Fruit fly (Drosophila melanogaster): Measurements from ENCODE around the gene CG3609.

Gene CG3609

DNA sequence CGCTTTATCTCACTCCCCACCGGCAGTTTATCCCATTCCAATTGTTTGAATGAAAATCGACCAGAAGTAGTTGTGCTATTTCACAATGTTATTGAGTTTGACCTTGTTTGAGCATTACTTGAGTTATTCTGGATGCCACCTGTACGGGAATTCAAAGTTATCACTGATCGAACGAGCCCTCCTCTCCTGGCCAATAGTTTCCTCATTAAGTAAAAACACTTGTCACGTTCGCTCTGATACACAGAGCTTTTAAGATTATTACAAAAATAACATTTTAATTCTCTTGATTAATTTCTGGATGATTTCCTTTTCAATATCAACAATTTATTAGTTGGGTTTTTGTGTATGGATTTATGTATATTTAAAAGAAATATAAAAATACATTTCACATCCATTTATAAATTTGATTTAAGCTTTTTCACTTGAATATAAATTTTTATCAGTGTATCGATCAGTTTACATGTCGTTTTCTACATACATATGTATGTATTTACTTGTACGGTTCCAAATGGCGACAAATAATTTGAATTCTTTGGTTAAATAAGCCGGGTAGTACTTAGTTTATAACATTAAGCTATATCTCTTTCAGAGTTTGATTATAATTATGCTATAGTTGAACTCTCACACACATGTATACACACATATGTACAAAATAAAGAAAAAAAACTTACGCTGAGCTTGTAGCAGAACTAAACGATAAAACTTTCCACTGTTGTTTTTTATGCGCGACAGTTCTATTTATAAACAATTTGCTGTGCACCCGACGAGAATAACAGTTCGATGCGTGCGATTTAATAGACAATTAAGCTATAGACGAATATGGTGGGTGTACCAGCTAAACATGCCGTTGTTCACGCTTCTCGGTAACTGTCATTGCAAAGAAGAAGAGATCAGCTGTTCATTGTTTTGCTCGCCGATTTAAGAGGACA is at the start of gene CG3609, which contains the start of gene CG15390:
TSS of gene CG3609 (minus strand) at position 810 of the 929 bp plus-strand sequence.
TSS of gene CG15390 (plus strand) at position 896 of the 929 bp plus-strand sequence.
- TF ChIP-seq CG7045 (GFP tag; optimal IDR thresholded peaks at IDR 0.05) (peak; percentile 78), Clk (GFP tag; optimal IDR thresholded peaks at IDR 0.05) (no peak), CG11617 (GFP tag; optimal IDR thresholded peaks at IDR 0.05) (peak; percentile 86), pad (GFP tag; optimal IDR thresholded peaks at IDR 0.05) (peak; percentile 62), cnc (optimal IDR thresholded peaks at IDR 0.05) (peak in 1 of 2 experiments; percentile 38), Mnt (GFP tag; optimal IDR thresholded peaks at IDR 0.05) (peak; percentile 96), CG7101 (tag; optimal IDR thresholded peaks at IDR 0.05) (peak; percentile 83), cic (GFP tag; optimal IDR thresholded peaks at IDR 0.05) (peak; percentile 86), CG1620 (GFP tag; optimal IDR thresholded peaks at IDR 0.05) (peak; percentile 95), CG33017 (tag; optimal IDR thresholded peaks at IDR 0.05) (peak; percentile 92), CG12768 (GFP tag; optimal IDR thresholded peaks at IDR 0.05) (peak; percentile 78), tj (GFP tag; optimal IDR thresholded peaks at IDR 0.05) (peak; percentile 67), CG5204 (GFP tag; optimal IDR thresholded peaks at IDR 0.05) (peak; percentile 88), CG14711 (tag; optimal IDR thresholded peaks at IDR 0.05) (peak; percentile 65), bab1 (GFP tag; optimal IDR thresholded peaks at IDR 0.05) (peak; percentile 94), toe (GFP tag; optimal IDR thresholded peaks at IDR 0.05) (peak; percentile 90), kay (GFP tag; ENCODE audit: borderline replicate concordance) (no peak), Hr96 (GFP tag; optimal IDR thresholded peaks at IDR 0.05) (peak; percentile 89), Crg-1 (GFP tag; optimal IDR thresholded peaks at IDR 0.05) (peak; percentile 86), ovo (GFP tag; optimal IDR thresholded peaks at IDR 0.05) (peak; percentile 79)

DNA sequence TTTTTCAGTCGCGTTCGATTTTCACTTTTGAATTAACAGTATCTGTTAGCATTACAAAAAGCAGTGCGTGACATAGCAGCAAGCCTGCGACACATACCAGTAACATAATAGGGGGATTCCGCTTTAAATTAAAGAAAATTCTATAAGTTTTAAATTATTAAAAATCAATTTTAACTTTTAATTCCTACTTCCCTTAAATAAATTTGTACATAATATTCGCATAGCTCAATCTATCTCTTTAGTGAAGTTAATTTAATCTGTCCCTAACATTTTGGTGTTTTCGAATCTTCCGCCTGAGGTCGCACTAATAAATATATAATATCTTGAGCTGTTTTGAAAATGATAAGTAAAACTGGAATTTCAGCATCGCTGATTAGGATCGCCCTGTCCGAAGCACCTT is 46.1 kb upstream of the CG3609 start, which contains the start of gene CG9886:
TSS of gene CG9886 (plus strand) at position 341 of the 400 bp plus-strand sequence.
- peak; percentile 46 for TF ChIP-seq kay (GFP tag; ENCODE audit: borderline replicate concordance)
- TF ChIP-seq bab1 (GFP tag; optimal IDR thresholded peaks at IDR 0.05), result peak; percentile 68
- peak; percentile 13 for TF ChIP-seq tj (GFP tag; optimal IDR thresholded peaks at IDR 0.05)
- peak; percentile 40 for TF ChIP-seq CG7101 (tag; optimal IDR thresholded peaks at IDR 0.05)
- TF ChIP-seq toe (GFP tag; optimal IDR thresholded peaks at IDR 0.05), result no peak
- TF ChIP-seq Mnt (GFP tag; optimal IDR thresholded peaks at IDR 0.05), result no peak
- TF ChIP-seq CG33017 (tag; optimal IDR thresholded peaks at IDR 0.05), result peak; percentile 58
- TF ChIP-seq CG5204 (GFP tag; optimal IDR thresholded peaks at IDR 0.05), result peak; percentile 45
- peak; percentile 54 for TF ChIP-seq CG7045 (GFP tag; optimal IDR thresholded peaks at IDR 0.05)
- peak; percentile 61 for TF ChIP-seq CG14711 (tag; optimal IDR thresholded peaks at IDR 0.05)
- peak; percentile 18 for TF ChIP-seq CG11617 (GFP tag; optimal IDR thresholded peaks at IDR 0.05)

DNA sequence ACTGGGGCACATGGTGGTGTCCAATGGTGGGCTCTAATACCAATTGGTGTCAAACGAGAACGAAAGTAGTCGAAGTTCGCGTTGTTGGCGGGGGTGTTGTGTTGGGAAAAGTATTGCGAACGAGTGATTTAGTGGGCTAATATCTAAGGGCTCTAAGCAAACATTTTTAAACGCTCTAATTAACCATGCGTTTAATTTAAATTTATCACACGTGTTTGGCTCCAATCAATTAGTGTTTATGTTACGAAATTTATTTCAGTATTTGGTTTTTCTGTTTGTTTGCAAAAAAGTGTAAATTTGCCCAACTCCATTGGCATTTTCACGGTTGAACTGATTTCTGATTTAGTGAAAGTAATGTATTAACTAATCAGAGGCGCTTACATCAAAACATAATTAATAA is 45.5 kb upstream of the CG3609 start, which contains the start of gene CG34447:
TSS of gene CG34447 (minus strand) at position 101 of the 400 bp plus-strand sequence.
- peak; percentile 39 for TF ChIP-seq kay (GFP tag; ENCODE audit: borderline replicate concordance)
- no peak for TF ChIP-seq cnc (optimal IDR thresholded peaks at IDR 0.05)

DNA sequence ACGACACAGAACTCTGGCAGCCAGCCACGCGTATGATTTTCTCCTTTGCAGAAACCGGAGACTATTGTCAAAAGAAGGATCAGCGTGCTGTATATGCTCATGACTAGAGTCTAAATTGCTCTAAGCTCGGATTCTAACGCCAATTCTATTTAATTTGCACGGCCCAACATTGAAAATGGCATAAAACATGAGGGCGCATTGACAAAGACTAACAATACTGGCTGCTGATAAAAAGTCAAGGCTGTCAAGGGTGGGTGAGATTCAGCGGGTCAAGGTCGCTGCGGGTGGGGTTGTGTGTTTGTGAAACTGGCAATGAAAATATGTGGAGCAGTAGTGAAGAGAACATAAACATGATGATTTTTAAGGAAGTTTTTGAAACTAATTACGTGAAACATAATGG is 43.4 kb upstream of the CG3609 start, which contains the start of gene CG34448:
TSS of gene CG34448 (minus strand) at position 101 of the 400 bp plus-strand sequence.
- TF ChIP-seq CG1620 (GFP tag; optimal IDR thresholded peaks at IDR 0.05) (no peak), cic (GFP tag; optimal IDR thresholded peaks at IDR 0.05) (no peak), ovo (GFP tag; optimal IDR thresholded peaks at IDR 0.05) (no peak), CG12768 (GFP tag; optimal IDR thresholded peaks at IDR 0.05) (no peak), toe (GFP tag; optimal IDR thresholded peaks at IDR 0.05) (no peak), Hr96 (GFP tag; optimal IDR thresholded peaks at IDR 0.05) (no peak), Clk (GFP tag; optimal IDR thresholded peaks at IDR 0.05) (no peak), kay (GFP tag; ENCODE audit: borderline replicate concordance) (no peak), bab1 (GFP tag; optimal IDR thresholded peaks at IDR 0.05) (no peak), cnc (optimal IDR thresholded peaks at IDR 0.05) (no peak), CG7101 (tag; optimal IDR thresholded peaks at IDR 0.05) (no peak), Mnt (GFP tag; optimal IDR thresholded peaks at IDR 0.05) (no peak)

DNA sequence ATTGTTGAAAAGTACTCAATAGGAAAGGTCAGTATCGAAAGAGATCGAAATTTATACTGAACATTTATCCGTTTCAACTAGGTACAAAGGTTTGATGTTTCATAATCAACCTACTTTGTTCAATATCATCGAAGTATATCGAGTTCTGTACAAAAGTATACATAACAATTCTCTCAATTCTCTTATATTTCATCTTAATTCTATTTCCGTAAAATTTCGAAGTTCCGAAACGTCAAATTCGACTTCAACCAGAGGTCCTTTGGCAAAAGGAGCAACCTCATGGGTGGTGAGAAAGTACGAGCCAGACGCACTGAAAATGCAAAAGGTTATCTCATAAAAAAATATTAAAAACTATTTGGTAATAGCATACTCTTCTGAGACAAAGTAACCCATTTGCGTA is 42.2 kb upstream of the CG3609 start, which contains the start of gene CG31948:
TSS of gene CG31948 (minus strand) at position 101 of the 400 bp plus-strand sequence.
- TF ChIP-seq cnc (optimal IDR thresholded peaks at IDR 0.05) (no peak), Hr96 (GFP tag; optimal IDR thresholded peaks at IDR 0.05) (no peak), cic (GFP tag; optimal IDR thresholded peaks at IDR 0.05) (no peak), Clk (GFP tag; optimal IDR thresholded peaks at IDR 0.05) (no peak), toe (GFP tag; optimal IDR thresholded peaks at IDR 0.05) (no peak), CG1620 (GFP tag; optimal IDR thresholded peaks at IDR 0.05) (no peak), CG11617 (GFP tag; optimal IDR thresholded peaks at IDR 0.05) (no peak), CG7101 (tag; optimal IDR thresholded peaks at IDR 0.05) (no peak), CG14711 (tag; optimal IDR thresholded peaks at IDR 0.05) (no peak)

DNA sequence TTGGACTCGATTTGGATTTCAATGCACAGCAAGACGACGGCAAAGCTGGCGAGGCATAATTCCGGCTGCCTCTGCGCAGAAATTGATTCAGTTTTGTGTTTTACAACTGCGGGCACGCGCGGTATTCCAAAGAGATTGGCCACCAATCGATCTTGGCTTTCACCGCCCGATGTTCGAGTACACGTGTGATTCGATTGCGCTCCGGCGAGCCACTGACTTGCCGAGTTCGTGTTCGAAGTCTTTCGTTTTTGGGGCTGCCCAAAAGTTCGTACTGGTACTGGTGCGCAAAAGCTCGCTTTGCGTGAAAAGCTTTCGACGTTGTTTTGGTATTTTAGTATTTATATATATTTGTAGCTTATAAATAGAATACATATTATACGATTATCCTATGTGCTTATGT is 40.7 kb upstream of the CG3609 start, which contains the start of gene CG18641:
TSS of gene CG18641 (minus strand) at position 214 of the 400 bp plus-strand sequence.
- no peak for TF ChIP-seq CG14711 (tag; optimal IDR thresholded peaks at IDR 0.05)

Data from whole organism, adult.